Worm (Caenorhabditis elegans) whole organism, midembryonic: ENCODE measurements around the gene T04B2.3.

Source experiments
- flt-1 ChIP-seq: fragments of 200-800 bp; sonication (Bioruptor generic); IDR thresholded peaks from 2 replicates; pipeline ENCODE4 v1.3.6; 2022; ENCODE audit warnings: missing genetic modification characterization, missing compliant biosample characterization
- ztf-23 ChIP-seq: fragments of 200-800 bp; sonication (Bioruptor generic); IDR thresholded peaks from 2 replicates; pipeline ENCODE4 v1.3.6; 2022; ENCODE audit warnings: missing genetic modification reagents, missing genetic modification characterization, missing compliant biosample characterization

DNA sequence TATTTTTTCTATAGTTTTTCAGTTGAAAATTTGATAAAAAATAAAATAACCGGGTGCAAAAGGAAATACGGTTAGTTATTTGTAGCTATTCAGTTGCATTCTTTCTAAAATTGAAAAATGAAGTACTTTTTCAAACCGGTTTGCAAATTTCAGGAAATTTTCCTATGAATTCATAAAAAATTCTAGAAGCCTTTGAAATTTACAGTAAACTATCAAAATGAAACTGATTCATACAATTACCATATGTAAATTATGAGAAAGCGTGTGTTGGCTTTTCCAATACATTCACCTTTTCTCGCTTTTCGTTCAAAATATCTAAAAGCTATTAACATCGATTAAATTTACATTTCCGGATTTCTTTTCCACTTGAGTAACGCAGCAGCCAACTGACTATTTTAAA lies 30.2 kb upstream of the T04B2.3 start, which contains the start of gene ent-7:
- TF ChIP-seq flt-1 (GFP tag; lab: Robert Waterston, UW) (no peak), ztf-23 (GFP tag; lab: Robert Waterston, UW) (no peak)
